Fruit fly (Drosophila melanogaster) whole organism: ENCODE data around the gene BtbVII.

Experiments
- CG8478 ChIP-seq: fragments of >200 bp; optimal IDR thresholded peaks from 2 replicates; lab custom pipeline; 2018; ENCODE audit warnings: inconsistent platforms
- Dll ChIP-seq: fragments of >200 bp; optimal IDR thresholded peaks from 2 replicates; lab custom pipeline; 2017
- pan ChIP-seq: fragments of >200 bp; optimal IDR thresholded peaks from 2 replicates; lab custom pipeline; 2017
- psq ChIP-seq: fragments of >200 bp; optimal IDR thresholded peaks from 2 replicates; lab custom pipeline; 2017
- usp ChIP-seq: fragments of >200 bp; optimal IDR thresholded peaks from 2 replicates; lab custom pipeline; 2017; ENCODE audit warnings: missing biosample characterization, missing genetic modification characterization, mixed read lengths

DNA sequence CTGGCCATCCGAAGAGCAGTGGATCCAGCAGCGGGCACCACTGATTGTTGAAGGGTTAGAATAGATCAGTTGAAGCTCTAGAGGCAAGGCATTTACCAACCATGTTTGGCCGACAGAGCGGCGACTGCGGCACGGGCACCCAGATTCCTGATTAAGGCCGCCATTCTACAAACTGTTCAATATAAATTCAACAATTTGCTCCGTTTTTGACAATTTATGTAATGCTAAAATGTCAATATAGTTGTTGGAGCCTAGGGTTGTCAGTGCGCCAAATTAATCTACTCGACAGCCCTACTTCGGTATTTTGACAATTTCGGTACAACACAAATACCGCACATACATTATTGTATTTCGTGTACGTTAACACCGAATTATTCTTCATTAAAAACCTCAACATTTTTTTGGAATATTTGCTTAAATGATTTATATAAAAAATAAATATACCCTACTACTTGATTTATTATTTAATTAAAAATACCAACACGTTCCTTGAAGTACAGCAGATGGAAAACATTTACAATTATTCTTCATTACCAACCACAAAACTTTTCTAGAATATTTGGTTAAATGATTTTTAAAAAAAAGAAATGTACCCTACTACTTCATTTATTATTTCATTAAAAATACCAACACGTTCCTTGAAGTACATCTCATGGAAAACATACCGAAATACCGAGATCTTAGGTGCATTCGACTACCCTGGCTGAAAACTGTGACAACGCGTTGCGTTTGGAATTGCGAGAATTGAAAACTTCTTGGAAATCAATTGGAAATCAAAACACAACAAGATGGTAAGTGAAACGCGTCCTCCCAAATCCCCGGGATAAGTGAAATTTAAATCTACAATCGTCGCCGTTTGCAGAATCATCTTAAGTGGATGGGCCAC lies 11.1 kb downstream of the BtbVII start, which contains the start of the genes ND-30 and CG15812:
- TF ChIP-seq Dll (lab: Kevin White, UChicago) (no peak), usp (no peak), psq (lab: Kevin White, UChicago) (no peak), CG8478 (no peak), pan (no peak)
